Fruit fly (Drosophila melanogaster) whole organism, pupa: ENCODE measurements around the gene Spase12.

ENCODE experiments used
- CG10348 ChIP-seq: fragments of 200-800 bp; sonication (Bioruptor generic); IDR thresholded peaks from 2 replicates; pipeline ENCODE4 v1.3.6; 2022; ENCODE audit warnings: missing biosample characterization, missing genetic modification characterization
- CG13204 ChIP-seq: fragments of 200-800 bp; sonication (Bioruptor generic); optimal IDR thresholded peaks from 2 replicates; lab custom pipeline; 2018; ENCODE audit warnings: missing biosample characterization, mild to moderate bottlenecking, missing genetic modification characterization, moderate library complexity
- CG32121 ChIP-seq: fragments of 200-800 bp; sonication (Bioruptor generic); IDR thresholded peaks from 2 replicates; pipeline ENCODE4 v1.3.6; 2022; ENCODE audit warnings: missing biosample characterization, missing genetic modification characterization
- CG4496 ChIP-seq: fragments of 200-800 bp; sonication (Bioruptor generic); IDR thresholded peaks from 3 replicates; pipeline ENCODE4 v1.3.6; 2022; ENCODE audit warnings: missing biosample characterization, missing genetic modification characterization
- CG8159 ChIP-seq: fragments of 200-800 bp; sonication (Bioruptor generic); optimal IDR thresholded peaks from 3 replicates; lab custom pipeline; 2018; ENCODE audit warnings: missing biosample characterization, mild to moderate bottlenecking, missing genetic modification characterization, moderate library complexity
- CG9948 ChIP-seq: fragments of 200-800 bp; sonication (Bioruptor generic); optimal IDR thresholded peaks from 2 replicates; lab custom pipeline; 2018; ENCODE audit warnings: missing biosample characterization, mild to moderate bottlenecking, missing genetic modification characterization, moderate library complexity
- EcR ChIP-seq: fragments of 200-800 bp; sonication (Bioruptor generic); optimal IDR thresholded peaks from 3 replicates; lab custom pipeline; 2019; ENCODE audit warnings: missing biosample characterization, missing genetic modification characterization, mild to moderate bottlenecking, moderate library complexity, missing genetic modification reagents
- rn ChIP-seq: fragments of 200-800 bp; sonication (Bioruptor generic); IDR thresholded peaks from 2 replicates; pipeline ENCODE4 v1.3.6; 2022; ENCODE audit warnings: missing biosample characterization, missing genetic modification characterization

dm6 chr3R:29518498-29518897, 27.5 kb upstream of the Spase12 start:
- TF ChIP-seq EcR (GFP tag; lab: Kevin White, UChicago) (no peak), CG8159 (tag; lab: Kevin White, UChicago) (no peak), CG13204 (no peak), CG9948 (tag; lab: Kevin White, UChicago) (no peak), CG4496 (GFP tag; lab: Robert Waterston, UW) (no peak), CG10348 (no peak), rn (GFP tag; lab: Robert Waterston, UW) (no peak), CG32121 (GFP tag; lab: Robert Waterston, UW) (no peak)
